Worm (Caenorhabditis elegans): ENCODE measurements around the gene W02D7.8.

W02D7.8 gene

ce11 chrV:8325906-8326305, 19.6 kb upstream of the W02D7.8 start:
- TF ChIP-seq zfh-2 (GFP tag; conservative IDR thresholded peaks at IDR 0.05) (peak; percentile 63), Y79H2A.3 (GFP tag; conservative IDR thresholded peaks at IDR 0.05) (no peak)

- TF ChIP-seq madf-6 (GFP tag; IDR thresholded peaks at IDR 0.05) (no peak), mcd-1 (GFP tag; IDR thresholded peaks at IDR 0.05) (no peak), F55B11.4 (tag; optimal IDR thresholded peaks at IDR 0.05; ENCODE audit: borderline replicate concordance, insufficient read depth) (no peak), lir-1 (GFP tag; conservative IDR thresholded peaks at IDR 0.05) (no peak)
Measured at ce11 chrV:8323545-8323944, 17.3 kb upstream of the W02D7.8 start.

- TF ChIP-seq snpc-4 (GFP tag; optimal IDR thresholded peaks at IDR 0.05), result no peak
- TF ChIP-seq snpc-4 (tag; optimal IDR thresholded peaks at IDR 0.05), result no peak
- TF ChIP-seq K12H6.12 (tag; optimal IDR thresholded peaks at IDR 0.05), result no peak
- TF ChIP-seq attf-3 (GFP tag; conservative IDR thresholded peaks at IDR 0.05), result no peak
- no peak for TF ChIP-seq rcor-1 (GFP tag; IDR thresholded peaks at IDR 0.05)
- TF ChIP-seq lir-1 (GFP tag; conservative IDR thresholded peaks at IDR 0.05), result no peak
- no peak for TF ChIP-seq somi-1 (GFP tag; optimal IDR thresholded peaks at IDR 0.05)
- no peak for TF ChIP-seq rec-8 (tag; optimal IDR thresholded peaks at IDR 0.05)
- TF ChIP-seq C06A6.2 (GFP tag; conservative IDR thresholded peaks at IDR 0.05), result no peak
- TF ChIP-seq rpc-1 (optimal IDR thresholded peaks at IDR 0.05), result no peak
- TF ChIP-seq rpc-1 (tag; optimal IDR thresholded peaks at IDR 0.05), result no peak
- no peak for TF ChIP-seq ceh-79 (tag; optimal IDR thresholded peaks at IDR 0.05)
- no peak for TF ChIP-seq nhr-27 (tag; optimal IDR thresholded peaks at IDR 0.05)
- no peak for TF ChIP-seq madf-10 (tag; optimal IDR thresholded peaks at IDR 0.05)
- TF ChIP-seq xnd-1 (tag; optimal IDR thresholded peaks at IDR 0.05), result no peak
Measured at ce11 chrV:8318135-8318534, 11.9 kb upstream of the W02D7.8 start, which contains the start of gene clec-219. clec-219 (plus strand) TSS chrV:8318435.

ce11 chrV:8314782-8315181, 8.5 kb upstream of the W02D7.8 start:
- TF ChIP-seq aptf-2 (GFP tag; conservative IDR thresholded peaks at IDR 0.05) (0 out of 2 replicates have a peak, but pooled peaks have one; percentile 13), ztf-6 (GFP tag; IDR thresholded peaks at IDR 0.05) (0 out of 2 replicates have a peak, but pooled peaks have one; percentile 56), hmg-20 (GFP tag; IDR thresholded peaks at IDR 0.05) (peak; percentile 56; the same call in 1 of the 2 replicates), ceh-58 (GFP tag; IDR thresholded peaks at IDR 0.05) (0 out of 2 replicates have a peak, but pooled peaks have one; percentile 58), pbrm-1 (GFP tag; IDR thresholded peaks at IDR 0.05) (peak; percentile 34; the same call in 1 of the 2 replicates), ceh-40 (GFP tag; IDR thresholded peaks at IDR 0.05) (0 out of 2 replicates have a peak, but pooled peaks have one; percentile 22), B0019.2 (GFP tag; conservative IDR thresholded peaks at IDR 0.05) (0 out of 2 replicates have a peak, but pooled peaks have one; percentile 9), F37B4.10 (GFP tag; IDR thresholded peaks at IDR 0.05) (0 out of 2 replicates have a peak, but pooled peaks have one; percentile 31), bed-1 (GFP tag; IDR thresholded peaks at IDR 0.05) (peak; percentile 72; the same call in 1 of the 2 replicates), F33H1.4 (GFP tag; IDR thresholded peaks at IDR 0.05) (peak; percentile 19; the same call in 1 of the 2 replicates), let-526 (GFP tag; IDR thresholded peaks at IDR 0.05) (peak; percentile 66; the same call in 1 of the 2 replicates), lag-1 (GFP tag; IDR thresholded peaks at IDR 0.05) (0 out of 2 replicates have a peak, but pooled peaks have one; percentile 77), lin-26 (GFP tag; IDR thresholded peaks at IDR 0.05) (peak; percentile 58; the same call in 1 of the 2 replicates), ztf-25 (GFP tag; IDR thresholded peaks at IDR 0.05) (peak; percentile 66; the same call in 1 of the 2 replicates), Y56A3A.18 (GFP tag; IDR thresholded peaks at IDR 0.05) (0 out of 2 replicates have a peak, but pooled peaks have one; percentile 34), attf-6 (GFP tag; IDR thresholded peaks at IDR 0.05) (0 out of 2 replicates have a peak, but pooled peaks have one; percentile 9), madf-3 (GFP tag; IDR thresholded peaks at IDR 0.05) (peak; percentile 68; the same call in 1 of the 2 replicates)
